Worm (Caenorhabditis elegans): Measurements from ENCODE around the gene M01H9.2.

DNA sequence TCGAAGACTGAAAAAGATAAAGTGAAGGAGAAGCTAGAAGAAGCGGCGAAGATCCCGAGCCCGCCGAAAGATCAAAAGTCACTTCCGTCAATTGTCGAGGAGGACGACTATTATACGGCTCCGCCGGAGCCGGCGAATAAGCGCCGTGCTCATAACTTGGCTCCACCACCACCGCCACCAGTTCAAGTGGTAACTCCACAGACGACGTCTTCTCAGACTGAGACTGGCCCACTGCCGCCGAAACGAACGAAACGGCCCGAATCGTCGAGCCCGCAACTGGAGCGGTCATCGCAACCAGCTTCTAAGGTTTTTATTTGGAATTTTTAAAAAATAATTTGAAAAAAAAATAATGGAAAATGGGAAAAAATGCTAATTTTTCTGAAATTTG, 51.1 kb downstream of the M01H9.2 start:
- TF ChIP-seq ama-1 (optimal IDR thresholded peaks at IDR 0.05) (no peak), ama-1 (GFP tag; optimal IDR thresholded peaks at IDR 0.05) (no peak), F10E7.11 (tag; optimal IDR thresholded peaks at IDR 0.05) (no peak), unc-62 (GFP tag; optimal IDR thresholded peaks at IDR 0.05) (no peak), nfya-1 (tag; optimal IDR thresholded peaks at IDR 0.05; ENCODE audit: borderline replicate concordance, insufficient read depth) (no peak), F37B4.10 (GFP tag; IDR thresholded peaks at IDR 0.05) (no peak), nhr-90 (tag; optimal IDR thresholded peaks at IDR 0.05) (no peak), lin-35 (GFP tag; optimal IDR thresholded peaks at IDR 0.05) (no peak)
